Fruit fly (Drosophila melanogaster) whole organism, wandering third instar larva: Measurements from ENCODE around the gene Pex23.

Source experiments
- Abd-B ChIP-seq: fragments of >200 bp; optimal IDR thresholded peaks from 2 replicates; lab custom pipeline; 2017; ENCODE audit warnings: missing biosample characterization, missing genetic modification characterization
- CG32264 ChIP-seq: fragments of 200-800 bp; sonication (Bioruptor generic); optimal IDR thresholded peaks from 2 replicates; lab custom pipeline; 2016; ENCODE audit warnings: missing biosample characterization, missing genetic modification characterization
- CG9705 ChIP-seq: fragments of 200-800 bp; sonication (Bioruptor generic); optimal IDR thresholded peaks from 2 replicates; lab custom pipeline; 2018; ENCODE audit warnings: missing biosample characterization, mild to moderate bottlenecking, missing genetic modification characterization
- CrebA ChIP-seq: fragments of 200-800 bp; sonication (Bioruptor generic); optimal IDR thresholded peaks from 2 replicates; lab custom pipeline; 2016; ENCODE audit warnings: missing biosample characterization, mild to moderate bottlenecking, missing genetic modification characterization, borderline replicate concordance
- Dfd ChIP-seq: fragments of >200 bp; optimal IDR thresholded peaks from 2 replicates; lab custom pipeline; 2017; ENCODE audit warnings: missing biosample characterization, missing genetic modification characterization
- Dif ChIP-seq: fragments of 200-275, 200-300 bp; sonication (Bioruptor generic); optimal IDR thresholded peaks from 2 replicates; lab custom pipeline; 2018; ENCODE audit warnings: missing biosample characterization, missing genetic modification characterization; ENCODE audit not compliant: partially characterized antibody
- GATAd ChIP-seq: sonication (Bioruptor generic); optimal IDR thresholded peaks from 2 replicates; lab custom pipeline; 2016; ENCODE audit warnings: missing biosample characterization, missing genetic modification characterization
- HLH106 ChIP-seq: fragments of 200-800 bp; optimal IDR thresholded peaks from 3 replicates; lab custom pipeline; 2019; ENCODE audit warnings: missing biosample characterization, mild to moderate bottlenecking, missing genetic modification characterization, moderate library complexity
- Hnf4 ChIP-seq: fragments of 200-800 bp; sonication (Bioruptor generic); optimal IDR thresholded peaks from 2 replicates; lab custom pipeline; 2016; ENCODE audit warnings: missing biosample characterization, mild to moderate bottlenecking, missing genetic modification characterization
- Hr78 ChIP-seq: fragments of >200 bp; optimal IDR thresholded peaks from 2 replicates; lab custom pipeline; 2017; ENCODE audit warnings: missing biosample characterization, missing genetic modification characterization
- Hr83 ChIP-seq: fragments of 200-300 bp; sonication (Bioruptor generic); optimal IDR thresholded peaks from 2 replicates; lab custom pipeline; 2016; ENCODE audit warnings: missing biosample characterization, mild to moderate bottlenecking, missing genetic modification characterization, moderate library complexity; ENCODE audit not compliant: poor library complexity, severe bottlenecking
- Jra ChIP-seq: sonication (Bioruptor generic); optimal IDR thresholded peaks from 2 replicates; lab custom pipeline; 2016; ENCODE audit warnings: missing biosample characterization, missing genetic modification characterization
- Mio ChIP-seq: sonication (Bioruptor generic); optimal IDR thresholded peaks from 2 replicates; lab custom pipeline; 2016; ENCODE audit warnings: missing biosample characterization, missing genetic modification characterization
- Myc ChIP-seq: fragments of >200 bp; optimal IDR thresholded peaks from 2 replicates; lab custom pipeline; 2017
- N ChIP-seq: fragments of >200 bp; optimal IDR thresholded peaks from 2 replicates; lab custom pipeline; 2018; ENCODE audit warnings: missing biosample characterization, missing external identifiers, missing genetic modification characterization
- OdsH ChIP-seq: fragments of 200-800 bp; sonication (Bioruptor generic); optimal IDR thresholded peaks from 2 replicates; lab custom pipeline; 2016; ENCODE audit warnings: missing biosample characterization, mild to moderate bottlenecking, missing genetic modification characterization
- Rel ChIP-seq, 2 experiments: fragments of 200-800 bp; sonication (Bioruptor generic) in 1 of 2; optimal IDR thresholded peaks; 2 replicates in 1 of 2; 3 replicates in 1 of 2; lab custom pipeline; 2016 to 2019; ENCODE audit warnings: mild to moderate bottlenecking in 2 of 2, missing biosample characterization in 2 of 2, missing genetic modification characterization in 2 of 2, moderate library complexity in 1 of 2
- Sp1 ChIP-seq: fragments of 200-800 bp; sonication (Bioruptor generic); optimal IDR thresholded peaks from 3 replicates; lab custom pipeline; 2019; ENCODE audit warnings: missing biosample characterization, mild to moderate bottlenecking, missing genetic modification characterization, moderate library complexity
- Vsx2 ChIP-seq: fragments of 200-300, 225-300 bp; sonication (Bioruptor generic); optimal IDR thresholded peaks from 2 replicates; lab custom pipeline; 2018; ENCODE audit warnings: missing biosample characterization, missing genetic modification characterization; ENCODE audit not compliant: partially characterized antibody
- br ChIP-seq: fragments of 200-800 bp; sonication (Bioruptor generic); optimal IDR thresholded peaks from 2 replicates; lab custom pipeline; 2016; ENCODE audit warnings: missing biosample characterization, missing genetic modification characterization
- brk ChIP-seq: fragments of 200-800 bp; sonication (Bioruptor generic); optimal IDR thresholded peaks from 2 replicates; lab custom pipeline; 2016; ENCODE audit warnings: missing biosample characterization, mild to moderate bottlenecking, missing genetic modification characterization
- dl ChIP-seq, 2 experiments: fragments of 175-275, 200-275 bp in 1 of 2; fragments of 200-275 bp in 1 of 2; sonication (Bioruptor generic); optimal IDR thresholded peaks; lab custom pipeline; 2018; ENCODE audit warnings: mild to moderate bottlenecking in 2 of 2, missing biosample characterization in 2 of 2, missing genetic modification characterization in 2 of 2, moderate library complexity in 2 of 2; ENCODE audit not compliant: partially characterized antibody in 2 of 2, insufficient read depth in 1 of 2
- dmrt93B ChIP-seq: fragments of 200-800 bp; sonication (Bioruptor generic); optimal IDR thresholded peaks from 2 replicates; lab custom pipeline; 2018; ENCODE audit warnings: missing biosample characterization, mild to moderate bottlenecking, missing genetic modification characterization
- dsf ChIP-seq: sonication (Bioruptor generic); optimal IDR thresholded peaks from 2 replicates; lab custom pipeline; 2016; ENCODE audit warnings: missing biosample characterization, missing genetic modification characterization, borderline replicate concordance
- ey ChIP-seq: fragments of 200-800 bp; sonication (Bioruptor generic); optimal IDR thresholded peaks from 2 replicates; lab custom pipeline; 2016; ENCODE audit warnings: missing biosample characterization, missing genetic modification characterization
- foxo ChIP-seq, 2 experiments: fragments of 200-800 bp; sonication (Bioruptor generic); optimal IDR thresholded peaks; 2 replicates in 1 of 2; 3 replicates in 1 of 2; lab custom pipeline; 2016 to 2017; ENCODE audit warnings: missing biosample characterization in 2 of 2, missing genetic modification characterization in 2 of 2
- fru ChIP-seq: fragments of 200-800 bp; sonication (Bioruptor generic); optimal IDR thresholded peaks from 3 replicates; lab custom pipeline; 2016; ENCODE audit warnings: missing biosample characterization, mild to moderate bottlenecking, missing genetic modification characterization
- h ChIP-seq: fragments of 200-800 bp; sonication (Bioruptor generic); optimal IDR thresholded peaks from 3 replicates; lab custom pipeline; 2016; ENCODE audit warnings: missing biosample characterization, mild to moderate bottlenecking, missing genetic modification characterization
- jim ChIP-seq: fragments of 175-275, 200-325 bp; sonication (Bioruptor generic); optimal IDR thresholded peaks from 2 replicates; lab custom pipeline; 2016; ENCODE audit warnings: missing biosample characterization, mild to moderate bottlenecking, missing genetic modification characterization
- lola ChIP-seq: fragments of >200 bp; optimal IDR thresholded peaks from 2 replicates; lab custom pipeline; 2017; ENCODE audit warnings: missing biosample characterization, missing genetic modification characterization
- pan ChIP-seq: fragments of >200 bp; optimal IDR thresholded peaks from 2 replicates; lab custom pipeline; 2017
- psq ChIP-seq: fragments of 200-800 bp; sonication (Bioruptor generic); optimal IDR thresholded peaks from 3 replicates; lab custom pipeline; 2017; ENCODE audit warnings: missing biosample characterization, mild to moderate bottlenecking, missing genetic modification characterization, moderate library complexity
- rgr ChIP-seq: fragments of 200-800 bp; sonication (Bioruptor generic); optimal IDR thresholded peaks from 3 replicates; lab custom pipeline; 2016; ENCODE audit warnings: missing biosample characterization, mild to moderate bottlenecking, missing genetic modification characterization
- sage ChIP-seq: fragments of 200-800 bp; sonication (Bioruptor generic); optimal IDR thresholded peaks from 2 replicates; lab custom pipeline; 2016; ENCODE audit warnings: missing biosample characterization, mild to moderate bottlenecking, missing genetic modification characterization
- sv ChIP-seq: fragments of 200-800 bp; sonication (Bioruptor generic); optimal IDR thresholded peaks from 3 replicates; lab custom pipeline; 2016; ENCODE audit warnings: missing biosample characterization, missing genetic modification characterization
- tai ChIP-seq: sonication (Bioruptor generic); optimal IDR thresholded peaks from 2 replicates; lab custom pipeline; 2016; ENCODE audit warnings: missing biosample characterization, missing genetic modification characterization
- usp ChIP-seq: fragments of >200 bp; optimal IDR thresholded peaks from 2 replicates; lab custom pipeline; 2017; ENCODE audit warnings: missing biosample characterization, missing genetic modification characterization
- woc ChIP-seq: sonication (Bioruptor generic); optimal IDR thresholded peaks from 2 replicates; lab custom pipeline; 2016; ENCODE audit warnings: missing biosample characterization, mild to moderate bottlenecking, missing genetic modification characterization

Gene Pex23

dm6 chr3L:20347762-20348580, 46.0 kb upstream of the Pex23 start, which contains the start of the genes Rbbp5 and eRF1:
TSS of gene Rbbp5 (minus strand) at chr3L:20347942.
TSS of gene eRF1 (plus strand) at chr3L:20348355.
- peak; percentile 83 for TF ChIP-seq sv (GFP tag; lab: Kevin White, UChicago)
- TF ChIP-seq CrebA = no peak
- no peak for TF ChIP-seq Vsx2 (GFP tag; lab: Kevin White, UChicago)
- peak; percentile 84 for TF ChIP-seq tai
- no peak for TF ChIP-seq N
- peak; percentile 60 for TF ChIP-seq ey
- TF ChIP-seq dl (GFP tag; optimal IDR thresholded peaks at IDR 0.05; lab: Kevin White, UChicago; ENCODE audit: insufficient read depth in 1 of 2, partially characterized antibody in 2 of 2) = no peak
- TF ChIP-seq HLH106 (tag; lab: Kevin White, UChicago) = peak; percentile 81
- TF ChIP-seq CG32264 (GFP tag; lab: Kevin White, UChicago) = no peak
- TF ChIP-seq pan (lab: Kevin White, UChicago) = no peak
- peak; percentile 82 for TF ChIP-seq Hnf4 (GFP tag; lab: Kevin White, UChicago)
- no peak for TF ChIP-seq dmrt93B (GFP tag; lab: Kevin White, UChicago)
- TF ChIP-seq Rel (GFP tag; optimal IDR thresholded peaks at IDR 0.05; lab: Kevin White, UChicago) = no peak
- no peak for TF ChIP-seq Rel (tag; optimal IDR thresholded peaks at IDR 0.05; lab: Kevin White, UChicago)
- no peak for TF ChIP-seq Abd-B (GFP tag; lab: Kevin White, UChicago)
- peak; percentile 71 for TF ChIP-seq h (GFP tag; lab: Kevin White, UChicago)
- no peak for TF ChIP-seq Mio (GFP tag; lab: Kevin White, UChicago)
- TF ChIP-seq Hr83 (GFP tag; lab: Kevin White, UChicago) = peak; percentile 70
- no peak for TF ChIP-seq Hr78 (GFP tag; lab: Kevin White, UChicago)
- TF ChIP-seq Dfd = no peak
- no peak for TF ChIP-seq Dif (GFP tag; lab: Kevin White, UChicago)
- TF ChIP-seq CG9705 = peak; percentile 39
- peak; percentile 54 for TF ChIP-seq sage (GFP tag; lab: Kevin White, UChicago)
- TF ChIP-seq lola (GFP tag; lab: Kevin White, UChicago) = no peak
- peak; percentile 71 for TF ChIP-seq rgr (GFP tag; lab: Kevin White, UChicago)
- peak in 1 of 2 experiments; percentile 86 for TF ChIP-seq foxo (GFP tag; optimal IDR thresholded peaks at IDR 0.05; lab: Kevin White, UChicago)
- TF ChIP-seq Sp1 (GFP tag; lab: Kevin White, UChicago) = peak; percentile 75
- peak; percentile 74 for TF ChIP-seq psq (GFP tag; lab: Kevin White, UChicago)
- TF ChIP-seq fru (GFP tag; lab: Kevin White, UChicago) = peak; percentile 71
- TF ChIP-seq dsf = peak; percentile 48
- no peak for TF ChIP-seq GATAd (GFP tag; lab: Kevin White, UChicago)
- peak; percentile 72 for TF ChIP-seq OdsH (GFP tag; lab: Kevin White, UChicago)
- TF ChIP-seq brk (GFP tag; lab: Kevin White, UChicago) = peak; percentile 83
- TF ChIP-seq usp = no peak
- TF ChIP-seq Myc (lab: Kevin White, UChicago) = peak; percentile 4
- TF ChIP-seq woc (GFP tag; lab: Kevin White, UChicago) = peak; percentile 80
- TF ChIP-seq jim (GFP tag; lab: Kevin White, UChicago) = peak; percentile 42
- peak; percentile 45 for TF ChIP-seq br
- TF ChIP-seq Jra (GFP tag; lab: Kevin White, UChicago) = peak; percentile 82

dm6 chr3L:20342334-20342733, 40.4 kb upstream of the Pex23 start, which contains the start of gene Spn77Bc:
TSS of gene Spn77Bc (plus strand) at chr3L:20342634.
- TF ChIP-seq woc (GFP tag; lab: Kevin White, UChicago) (no peak), ey (no peak), rgr (GFP tag; lab: Kevin White, UChicago) (no peak), lola (GFP tag; lab: Kevin White, UChicago) (no peak), psq (GFP tag; lab: Kevin White, UChicago) (no peak), dl (GFP tag; optimal IDR thresholded peaks at IDR 0.05; lab: Kevin White, UChicago; ENCODE audit: insufficient read depth in 1 of 2, partially characterized antibody in 2 of 2) (no peak)
